Fruit fly (Drosophila melanogaster) whole organism, embryonic: Measurements from ENCODE around the gene MSBP.

ENCODE experiments used
- ATbp ChIP-seq: fragments of 200-800 bp; sonication (Bioruptor generic); optimal IDR thresholded peaks from 2 replicates; lab custom pipeline; 2017; ENCODE audit warnings: missing biosample characterization, mild to moderate bottlenecking, missing genetic modification characterization, missing genetic modification reagents
- Asciz ChIP-seq: fragments of 200-800 bp; sonication (Bioruptor generic); optimal IDR thresholded peaks from 2 replicates; lab custom pipeline; 2017; ENCODE audit warnings: missing biosample characterization, mild to moderate bottlenecking, missing genetic modification characterization, missing genetic modification reagents
- BEAF-32 ChIP-seq: fragments of 200-800 bp; sonication (Bioruptor generic); optimal IDR thresholded peaks from 3 replicates; lab custom pipeline; 2017; ENCODE audit warnings: missing biosample characterization, missing genetic modification characterization, mild to moderate bottlenecking, moderate library complexity, missing genetic modification reagents
- CG10147 ChIP-seq: fragments of 200-800 bp; sonication (Bioruptor generic); optimal IDR thresholded peaks from 2 replicates; lab custom pipeline; 2019; ENCODE audit warnings: missing biosample characterization, mild to moderate bottlenecking, missing genetic modification characterization, moderate library complexity
- CG10959 ChIP-seq: fragments of 200-800 bp; sonication (Bioruptor generic); IDR thresholded peaks from 2 replicates; pipeline ENCODE4 v1.3.6; 2022; ENCODE audit warnings: missing biosample characterization, missing genetic modification characterization
- CG11456 ChIP-seq: fragments of 200-800 bp; sonication (Bioruptor generic); IDR thresholded peaks from 3 replicates; pipeline ENCODE4 v1.3.6; 2022; ENCODE audit warnings: missing biosample characterization, missing genetic modification characterization
- CG11504 ChIP-seq: fragments of 200-800 bp; sonication (Bioruptor generic); optimal IDR thresholded peaks from 3 replicates; lab custom pipeline; 2019; ENCODE audit warnings: missing biosample characterization, mild to moderate bottlenecking, missing genetic modification characterization, moderate library complexity
- CG12236 ChIP-seq: fragments of 200-800 bp; sonication (Bioruptor generic); optimal IDR thresholded peaks from 2 replicates; lab custom pipeline; 2016; ENCODE audit warnings: missing biosample characterization, missing genetic modification characterization
- CG12391 ChIP-seq: fragments of 200-800 bp; sonication (Bioruptor generic); optimal IDR thresholded peaks from 3 replicates; lab custom pipeline; 2018; ENCODE audit warnings: missing biosample characterization, mild to moderate bottlenecking, missing genetic modification characterization, moderate library complexity
- CG13123 ChIP-seq: fragments of 200-800 bp; sonication (Bioruptor generic); optimal IDR thresholded peaks from 2 replicates; lab custom pipeline; 2016; ENCODE audit warnings: missing biosample characterization, missing genetic modification characterization
- CG1603 ChIP-seq: fragments of 200-800 bp; sonication (Bioruptor generic); optimal IDR thresholded peaks from 2 replicates; lab custom pipeline; 2019; ENCODE audit warnings: missing biosample characterization, mild to moderate bottlenecking, missing genetic modification characterization, moderate library complexity
- CG17829 ChIP-seq: fragments of 200-800 bp; optimal IDR thresholded peaks from 2 replicates; lab custom pipeline; 2019; ENCODE audit warnings: missing biosample characterization, mild to moderate bottlenecking, missing genetic modification characterization, moderate library complexity
- CG2120 ChIP-seq: fragments of 200-800 bp; sonication (Bioruptor generic); optimal IDR thresholded peaks from 3 replicates; lab custom pipeline; 2016; ENCODE audit warnings: missing biosample characterization, missing genetic modification characterization
- CG3065 ChIP-seq: fragments of 200-800 bp; sonication (Bioruptor generic); optimal IDR thresholded peaks from 2 replicates; lab custom pipeline; 2016; ENCODE audit warnings: missing biosample characterization, missing genetic modification characterization
- CG3847 ChIP-seq: fragments of 200-800 bp; sonication (Bioruptor generic); IDR thresholded peaks from 2 replicates; pipeline ENCODE4 v1.3.6; 2022; ENCODE audit warnings: missing biosample characterization, missing genetic modification characterization
- CG6683 ChIP-seq: fragments of 200-800 bp; sonication (Bioruptor generic); optimal IDR thresholded peaks from 2 replicates; lab custom pipeline; 2017; ENCODE audit warnings: missing biosample characterization, mild to moderate bottlenecking, missing genetic modification characterization, missing genetic modification reagents
- CG7271 ChIP-seq: fragments of 200-800 bp; sonication (Bioruptor generic); optimal IDR thresholded peaks from 2 replicates; lab custom pipeline; 2018; ENCODE audit warnings: missing biosample characterization, mild to moderate bottlenecking, missing genetic modification characterization, moderate library complexity
- CG8359 ChIP-seq: fragments of 200-800 bp; sonication (Bioruptor generic); optimal IDR thresholded peaks from 2 replicates; lab custom pipeline; 2017; ENCODE audit warnings: missing biosample characterization, mild to moderate bottlenecking, missing genetic modification characterization, borderline replicate concordance
- CG9797 ChIP-seq: fragments of 200-800 bp; sonication (Bioruptor generic); optimal IDR thresholded peaks from 3 replicates; lab custom pipeline; 2018; ENCODE audit warnings: missing biosample characterization, mild to moderate bottlenecking, missing genetic modification characterization
- GATAe ChIP-seq: fragments of 200-800 bp; sonication (Bioruptor generic); conservative IDR thresholded peaks from 2 replicates; pipeline ENCODE4 v1.3.6; 2022; ENCODE audit warnings: missing biosample characterization, missing genetic modification characterization
- Med ChIP-seq: fragments of 200-800 bp; sonication (Bioruptor generic); peaks from one replicate; lab custom pipeline; 2016; ENCODE audit warnings: missing biosample characterization, missing genetic modification characterization, mild to moderate bottlenecking, inconsistent platforms, moderate library complexity
- Mes4 ChIP-seq: fragments of 200-800 bp; sonication (Bioruptor generic); optimal IDR thresholded peaks from 2 replicates; lab custom pipeline; 2016; ENCODE audit warnings: missing biosample characterization, missing genetic modification characterization
- Ravus ChIP-seq: fragments of 200-800 bp; sonication (Bioruptor generic); IDR thresholded peaks from 2 replicates; pipeline ENCODE4 v1.3.6; 2022; ENCODE audit warnings: missing biosample characterization, missing genetic modification characterization
- ac ChIP-seq: fragments of 200-800 bp; sonication (Bioruptor generic); optimal IDR thresholded peaks from 3 replicates; lab custom pipeline; 2017; ENCODE audit warnings: missing biosample characterization, mild to moderate bottlenecking, missing genetic modification characterization
- ara ChIP-seq: fragments of 200-800 bp; sonication (Bioruptor generic); IDR thresholded peaks from 2 replicates; pipeline ENCODE4 v1.3.6; 2022; ENCODE audit warnings: missing biosample characterization, missing genetic modification characterization
- ato ChIP-seq: fragments of 200-800 bp; sonication (Bioruptor generic); IDR thresholded peaks from 2 replicates; pipeline ENCODE4 v1.3.6; 2022; ENCODE audit warnings: missing biosample characterization, missing genetic modification characterization; ENCODE audit not compliant: partially characterized antibody
- bbx ChIP-seq: fragments of 200-800 bp; sonication (Bioruptor generic); IDR thresholded peaks from 2 replicates; pipeline ENCODE4 v1.3.6; 2022; ENCODE audit warnings: missing biosample characterization, missing genetic modification characterization; ENCODE audit not compliant: partially characterized antibody
- crp ChIP-seq, 2 experiments: fragments of 200-800 bp; sonication (Bioruptor generic); optimal IDR thresholded peaks; 2 replicates in 1 of 2; 3 replicates in 1 of 2; lab custom pipeline; 2017; ENCODE audit warnings: missing biosample characterization in 2 of 2, missing genetic modification characterization in 2 of 2, mild to moderate bottlenecking in 1 of 2, moderate library complexity in 1 of 2
- danr ChIP-seq: fragments of 200-800 bp; sonication (Bioruptor generic); IDR thresholded peaks from 2 replicates; pipeline ENCODE4 v1.3.6; 2022; ENCODE audit warnings: missing biosample characterization, missing genetic modification characterization
- gce ChIP-seq: fragments of 200-800 bp; sonication (Bioruptor generic); IDR thresholded peaks from 3 replicates; pipeline ENCODE4 v1.3.6; 2022; ENCODE audit warnings: missing biosample characterization, missing genetic modification characterization
- ind ChIP-seq: fragments of 200-800 bp; sonication (Bioruptor generic); optimal IDR thresholded peaks from 3 replicates; lab custom pipeline; 2016; ENCODE audit warnings: missing biosample characterization, missing genetic modification characterization
- kni ChIP-seq: fragments of 200-800 bp; sonication (Bioruptor generic); optimal IDR thresholded peaks from 3 replicates; lab custom pipeline; 2017; ENCODE audit warnings: mild to moderate bottlenecking, missing biosample characterization, missing genetic modification reagents, missing genetic modification characterization
- maf-S ChIP-seq: fragments of 200-800 bp; sonication (Bioruptor generic); optimal IDR thresholded peaks from 2 replicates; lab custom pipeline; 2016; ENCODE audit warnings: missing biosample characterization, missing genetic modification characterization
- mam ChIP-seq: fragments of 200-800 bp; sonication (Bioruptor generic); optimal IDR thresholded peaks from 3 replicates; lab custom pipeline; 2016; ENCODE audit warnings: missing biosample characterization, missing genetic modification characterization
- nerfin-1 ChIP-seq: fragments of 200-800 bp; sonication (Bioruptor generic); optimal IDR thresholded peaks from 3 replicates; lab custom pipeline; 2019; ENCODE audit warnings: missing biosample characterization, mild to moderate bottlenecking, missing genetic modification characterization, moderate library complexity
- nmo ChIP-seq: fragments of 200-800 bp; sonication (Bioruptor generic); optimal IDR thresholded peaks from 2 replicates; lab custom pipeline; 2018; ENCODE audit warnings: missing biosample characterization, mild to moderate bottlenecking, missing genetic modification characterization, moderate library complexity
- onecut ChIP-seq: fragments of 200-800 bp; sonication (Bioruptor generic); IDR thresholded peaks from 2 replicates; pipeline ENCODE4 v1.3.6; 2022; ENCODE audit warnings: missing biosample characterization, missing genetic modification characterization
- org-1 ChIP-seq: fragments of 200-800 bp; sonication (Bioruptor generic); optimal IDR thresholded peaks from 2 replicates; lab custom pipeline; 2017; ENCODE audit warnings: missing biosample characterization, missing genetic modification characterization
- pho ChIP-seq: fragments of 200-800 bp; sonication (Bioruptor generic); optimal IDR thresholded peaks from 2 replicates; lab custom pipeline; 2016; ENCODE audit warnings: missing biosample characterization, missing genetic modification characterization
- pum ChIP-seq: fragments of 200-800 bp; sonication (Bioruptor generic); optimal IDR thresholded peaks from 2 replicates; lab custom pipeline; 2016; ENCODE audit warnings: missing biosample characterization, missing genetic modification characterization
- schlank ChIP-seq: fragments of 200-800 bp; sonication (Bioruptor generic); optimal IDR thresholded peaks from 2 replicates; lab custom pipeline; 2018; ENCODE audit warnings: missing biosample characterization, mild to moderate bottlenecking, missing genetic modification characterization
- sd ChIP-seq: fragments of 200-800 bp; sonication (Bioruptor generic); optimal IDR thresholded peaks from 3 replicates; lab custom pipeline; 2018; ENCODE audit warnings: missing biosample characterization, mild to moderate bottlenecking, missing genetic modification characterization, moderate library complexity
- sisA ChIP-seq: fragments of 200-800 bp; sonication (Bioruptor generic); IDR thresholded peaks from 2 replicates; pipeline ENCODE4 v1.3.6; 2022; ENCODE audit warnings: missing biosample characterization, missing genetic modification characterization
- sna ChIP-seq: fragments of 200-800 bp; sonication (Bioruptor generic); IDR thresholded peaks from 2 replicates; pipeline ENCODE4 v1.3.6; 2022; ENCODE audit warnings: missing biosample characterization, missing genetic modification characterization; ENCODE audit not compliant: partially characterized antibody
- sqz ChIP-seq: fragments of 200-800 bp; sonication (Bioruptor generic); optimal IDR thresholded peaks from 3 replicates; lab custom pipeline; 2018; ENCODE audit warnings: missing biosample characterization, mild to moderate bottlenecking, missing genetic modification characterization
- ttk ChIP-seq: fragments of 200-800 bp; sonication (Bioruptor generic); IDR thresholded peaks from 2 replicates; pipeline ENCODE4 v2.1.2; 2022; ENCODE audit warnings: missing biosample characterization, missing genetic modification characterization
- zfh2 ChIP-seq: fragments of 200-800 bp; sonication (Bioruptor generic); optimal IDR thresholded peaks from 2 replicates; lab custom pipeline; 2016; ENCODE audit warnings: missing biosample characterization, missing genetic modification characterization

MSBP gene

dm6 chrX:15870777-15871757 is 18.8 kb downstream of the MSBP start (continued):
- TF ChIP-seq Asciz (no peak), CG6683 (GFP tag; lab: Kevin White, UChicago) (peak; percentile 74), onecut (GFP tag; lab: Robert Waterston, UW) (peak; percentile 53), zfh2 (GFP tag; lab: Kevin White, UChicago) (peak; percentile 1), gce (peak; percentile 25; the same call in 1 of the 3 replicates), CG8359 (GFP tag; lab: Kevin White, UChicago) (no peak), CG12236 (peak; percentile 55), Mes4 (peak; percentile 33)
- TF ChIP-seq, all 482 proteins: peak for 170

dm6 chrX:15869843-15870242 is 20.1 kb downstream of the MSBP start, which contains the start of gene CG16952:
Gene CG16952, plus strand, starts transcription at chrX:15870183.
- TF ChIP-seq CG11456 (GFP tag; lab: Robert Waterston, UW) (no peak), CG3065 (no peak), CG10959 (GFP tag; lab: Robert Waterston, UW) (no peak), sna (GFP tag; lab: Robert Waterston, UW) (peak; percentile 91), BEAF-32 (GFP tag; lab: Kevin White, UChicago) (peak; percentile 91), ttk (GFP tag; lab: Robert Waterston, UW) (no peak), bbx (GFP tag; lab: Robert Waterston, UW) (peak; percentile 70), CG3847 (GFP tag; lab: Robert Waterston, UW) (no peak), pum (GFP tag; lab: Kevin White, UChicago) (no peak), CG13123 (no peak), ind (GFP tag; lab: Kevin White, UChicago) (no peak), CG17829 (tag; lab: Kevin White, UChicago) (peak; percentile 4), GATAe (GFP tag; lab: Robert Waterston, UW) (no peak), ac (GFP tag; lab: Kevin White, UChicago) (no peak), CG7271 (no peak), crp (GFP tag; optimal IDR thresholded peaks at IDR 0.05; lab: Kevin White, UChicago) (peak in 1 of 2 experiments; percentile 41), danr (GFP tag; lab: Robert Waterston, UW) (no peak), org-1 (GFP tag; lab: Kevin White, UChicago) (no peak), Ravus (GFP tag; lab: Robert Waterston, UW) (no peak), mam (GFP tag; lab: Kevin White, UChicago) (no peak), CG10147 (GFP tag; lab: Kevin White, UChicago) (peak; percentile 4), sisA (GFP tag; lab: Robert Waterston, UW) (no peak), CG1603 (peak; percentile 58), kni (no peak), CG12391 (tag; lab: Kevin White, UChicago) (peak; percentile 6), Med (GFP tag; lab: Kevin White, UChicago) (peak; percentile 66), sqz (GFP tag; lab: Kevin White, UChicago) (no peak), nerfin-1 (peak; percentile 56), pho (peak; percentile 27), sd (tag; lab: Kevin White, UChicago) (peak; percentile 2), maf-S (GFP tag; lab: Kevin White, UChicago) (no peak), ara (GFP tag; lab: Robert Waterston, UW) (no peak), ATbp (GFP tag; lab: Kevin White, UChicago) (no peak), ato (peak; percentile 91), CG2120 (GFP tag; lab: Kevin White, UChicago) (peak; percentile 12), schlank (no peak), nmo (peak; percentile 61), CG11504 (tag; lab: Kevin White, UChicago) (no peak), CG9797 (GFP tag; lab: Kevin White, UChicago) (peak; percentile 63)
